Fruit fly (Drosophila melanogaster) whole organism, embryonic: ENCODE measurements around the gene CG31360.

Experiments
- Atf3 ChIP-seq: fragments of 200-800 bp; sonication (Bioruptor generic); optimal IDR thresholded peaks from 3 replicates; lab custom pipeline; 2016; ENCODE audit warnings: missing biosample characterization, missing genetic modification characterization
- CG10431 ChIP-seq: fragments of 200-800 bp; sonication (Bioruptor generic); optimal IDR thresholded peaks from 3 replicates; lab custom pipeline; 2018; ENCODE audit warnings: missing biosample characterization, mild to moderate bottlenecking, missing genetic modification characterization
- CG10654 ChIP-seq: fragments of 200-800 bp; sonication (Bioruptor generic); optimal IDR thresholded peaks from 2 replicates; lab custom pipeline; 2016; ENCODE audit warnings: missing biosample characterization, missing genetic modification characterization
- CG11247 ChIP-seq: fragments of 200-800 bp; sonication (Bioruptor generic); IDR thresholded peaks from 2 replicates; pipeline ENCODE4 v1.3.6; 2022; ENCODE audit warnings: missing biosample characterization, missing genetic modification characterization
- CG11695 ChIP-seq: fragments of 200-800 bp; sonication (Bioruptor generic); IDR thresholded peaks from 3 replicates; pipeline ENCODE4 v1.3.6; 2022; ENCODE audit warnings: missing biosample characterization, missing genetic modification characterization
- CG14441 ChIP-seq: fragments of 200-800 bp; sonication (Bioruptor generic); IDR thresholded peaks from 2 replicates; pipeline ENCODE4 v1.3.6; 2022; ENCODE audit warnings: missing biosample characterization, missing genetic modification characterization
- CG15696 ChIP-seq: fragments of 200-800 bp; sonication (Bioruptor generic); optimal IDR thresholded peaks from 2 replicates; lab custom pipeline; 2019; ENCODE audit warnings: missing biosample characterization, mild to moderate bottlenecking, missing genetic modification characterization, moderate library complexity
- CG1603 ChIP-seq: fragments of 200-800 bp; sonication (Bioruptor generic); optimal IDR thresholded peaks from 2 replicates; lab custom pipeline; 2019; ENCODE audit warnings: missing biosample characterization, mild to moderate bottlenecking, missing genetic modification characterization, moderate library complexity
- CG17385 ChIP-seq: fragments of 200-800 bp; sonication (Bioruptor generic); optimal IDR thresholded peaks from 3 replicates; lab custom pipeline; 2018; ENCODE audit warnings: missing biosample characterization, mild to moderate bottlenecking, missing genetic modification characterization
- CG17912 ChIP-seq: fragments of 200-800 bp; sonication (Bioruptor generic); optimal IDR thresholded peaks from 2 replicates; lab custom pipeline; 2018; ENCODE audit warnings: missing biosample characterization, mild to moderate bottlenecking, missing genetic modification characterization
- CG18262 ChIP-seq: fragments of 200-800 bp; optimal IDR thresholded peaks from 3 replicates; lab custom pipeline; 2019; ENCODE audit warnings: missing biosample characterization, mild to moderate bottlenecking, missing genetic modification characterization, moderate library complexity
- CG1832 ChIP-seq: fragments of 200-800 bp; sonication (Bioruptor generic); optimal IDR thresholded peaks from 2 replicates; lab custom pipeline; 2017; ENCODE audit warnings: missing biosample characterization, mild to moderate bottlenecking, missing genetic modification characterization, inconsistent platforms
- CG2129 ChIP-seq: fragments of 200-800 bp; sonication (Bioruptor generic); IDR thresholded peaks from 2 replicates; pipeline ENCODE4 v1.3.6; 2022; ENCODE audit warnings: missing biosample characterization, missing genetic modification characterization; ENCODE audit not compliant: partially characterized antibody
- CG2889 ChIP-seq: fragments of 200-800 bp; sonication (Bioruptor generic); IDR thresholded peaks from 3 replicates; pipeline ENCODE4 v1.3.6; 2022; ENCODE audit warnings: missing biosample characterization, missing genetic modification characterization
- CG3163 ChIP-seq: fragments of 200-800 bp; sonication (Bioruptor generic); optimal IDR thresholded peaks from 3 replicates; lab custom pipeline; 2016; ENCODE audit warnings: missing biosample characterization, missing genetic modification characterization
- CG43689 ChIP-seq: fragments of 200-800 bp; sonication (Bioruptor generic); IDR thresholded peaks from 2 replicates; pipeline ENCODE4 v1.3.6; 2022; ENCODE audit warnings: missing biosample characterization, missing genetic modification characterization
- CG4617 ChIP-seq: fragments of 200-800 bp; sonication (Bioruptor generic); optimal IDR thresholded peaks from 3 replicates; lab custom pipeline; 2016; ENCODE audit warnings: missing biosample characterization, missing genetic modification characterization, borderline replicate concordance
- CG4707 ChIP-seq: fragments of 200-800 bp; sonication (Bioruptor generic); optimal IDR thresholded peaks from 2 replicates; lab custom pipeline; 2018; ENCODE audit warnings: missing biosample characterization, mild to moderate bottlenecking, missing genetic modification characterization, moderate library complexity
- CG7987 ChIP-seq: fragments of 200-800 bp; sonication (Bioruptor generic); optimal IDR thresholded peaks from 2 replicates; lab custom pipeline; 2018; ENCODE audit warnings: missing biosample characterization, mild to moderate bottlenecking, missing genetic modification characterization, moderate library complexity
- CG8388 ChIP-seq: fragments of 200-800 bp; sonication (Bioruptor generic); optimal IDR thresholded peaks from 2 replicates; lab custom pipeline; 2019; ENCODE audit warnings: missing biosample characterization, mild to moderate bottlenecking, missing genetic modification characterization, moderate library complexity
- CG9437 ChIP-seq: fragments of 200-800 bp; sonication (Bioruptor generic); optimal IDR thresholded peaks from 2 replicates; lab custom pipeline; 2018; ENCODE audit warnings: missing biosample characterization, mild to moderate bottlenecking, missing genetic modification characterization
- CG9609 ChIP-seq: fragments of 200-800 bp; sonication (Bioruptor generic); optimal IDR thresholded peaks from 3 replicates; lab custom pipeline; 2016; ENCODE audit warnings: missing biosample characterization, missing genetic modification characterization
- Camta ChIP-seq: fragments of 200-800 bp; sonication (Bioruptor generic); optimal IDR thresholded peaks from 2 replicates; lab custom pipeline; 2016; ENCODE audit warnings: missing biosample characterization, missing genetic modification characterization
- D19B ChIP-seq: fragments of 200-800 bp; sonication (Bioruptor generic); optimal IDR thresholded peaks from 2 replicates; lab custom pipeline; 2017; ENCODE audit warnings: missing biosample characterization, mild to moderate bottlenecking, missing genetic modification characterization
- GATAe ChIP-seq: fragments of 200-800 bp; sonication (Bioruptor generic); conservative IDR thresholded peaks from 2 replicates; pipeline ENCODE4 v1.3.6; 2022; ENCODE audit warnings: missing biosample characterization, missing genetic modification characterization
- Gug ChIP-seq: fragments of 200-800 bp; sonication (Bioruptor generic); IDR thresholded peaks from 4 replicates; pipeline ENCODE4 v1.3.6; 2022; ENCODE audit warnings: missing biosample characterization, missing genetic modification characterization
- Lhr ChIP-seq: fragments of 200-800 bp; sonication (Bioruptor generic); optimal IDR thresholded peaks from 3 replicates; lab custom pipeline; 2017; ENCODE audit warnings: mild to moderate bottlenecking, missing biosample characterization, missing genetic modification reagents, missing genetic modification characterization
- Lim3 ChIP-seq: fragments of 200-800 bp; sonication (Bioruptor generic); IDR thresholded peaks from 2 replicates; pipeline ENCODE4 v1.3.6; 2022; ENCODE audit warnings: missing biosample characterization, missing genetic modification characterization
- Meics ChIP-seq: fragments of 200-800 bp; sonication (Bioruptor generic); optimal IDR thresholded peaks from 2 replicates; lab custom pipeline; 2017; ENCODE audit warnings: missing biosample characterization, mild to moderate bottlenecking, missing genetic modification characterization
- NFAT ChIP-seq: fragments of 200-800 bp; sonication (Bioruptor generic); IDR thresholded peaks from 2 replicates; pipeline ENCODE4 v1.3.6; 2022; ENCODE audit warnings: missing biosample characterization, missing genetic modification characterization
- Scr ChIP-seq: fragments of 200-800 bp; sonication (Bioruptor generic); IDR thresholded peaks from 2 replicates; pipeline ENCODE4 v1.3.6; 2022; ENCODE audit warnings: missing biosample characterization, missing genetic modification characterization; ENCODE audit not compliant: partially characterized antibody
- Spps ChIP-seq: fragments of 200-800 bp; sonication (Bioruptor generic); optimal IDR thresholded peaks from 2 replicates; lab custom pipeline; 2018; ENCODE audit warnings: missing biosample characterization, mild to moderate bottlenecking, missing genetic modification characterization
- Trl ChIP-seq, 3 experiments: fragments of >200 bp in 2 of 3; fragments of 200-800 bp in 1 of 3; sonication (Bioruptor generic) in 1 of 3; optimal IDR thresholded peaks; 2 replicates in 1 of 3; 3 replicates in 2 of 3; lab custom pipeline; 2016 to 2017; ENCODE audit warnings: missing biosample characterization in 1 of 3, missing genetic modification characterization in 1 of 3
- Xrp1 ChIP-seq: fragments of 200-800 bp; sonication (Bioruptor generic); IDR thresholded peaks from 2 replicates; pipeline ENCODE4 v1.3.6; 2022; ENCODE audit warnings: missing biosample characterization, missing genetic modification characterization
- aop ChIP-seq: fragments of 200-800 bp; sonication (Bioruptor generic); IDR thresholded peaks from 2 replicates; pipeline ENCODE4 v1.3.6; 2022; ENCODE audit warnings: missing biosample characterization, missing genetic modification characterization
- da ChIP-seq: fragments of 200-800 bp; sonication (Bioruptor generic); optimal IDR thresholded peaks from 2 replicates; lab custom pipeline; 2016; ENCODE audit warnings: missing biosample characterization, missing genetic modification characterization
- grau ChIP-seq: fragments of 200-800 bp; optimal IDR thresholded peaks from 3 replicates; lab custom pipeline; 2019; ENCODE audit warnings: missing biosample characterization, mild to moderate bottlenecking, missing genetic modification characterization, moderate library complexity
- lab ChIP-seq: fragments of 200-800 bp; sonication (Bioruptor generic); optimal IDR thresholded peaks from 3 replicates; lab custom pipeline; 2017; ENCODE audit warnings: missing biosample characterization, missing genetic modification characterization, mild to moderate bottlenecking, moderate library complexity, missing genetic modification reagents
- lbe ChIP-seq: fragments of 200-800 bp; sonication (Bioruptor generic); optimal IDR thresholded peaks from 2 replicates; lab custom pipeline; 2016; ENCODE audit warnings: missing biosample characterization, mild to moderate bottlenecking, missing genetic modification characterization
- lov ChIP-seq, 2 experiments: fragments of 200-800 bp in 1 of 2; fragments of >200 bp in 1 of 2; sonication (Bioruptor generic) in 1 of 2; IDR thresholded peaks in 1 of 2; optimal IDR thresholded peaks in 1 of 2; 2 replicates in 1 of 2; 3 replicates in 1 of 2; pipeline versions ENCODE4 v1.3.6 to Lab custom; 2017 to 2022; ENCODE audit warnings: missing biosample characterization in 1 of 2, missing genetic modification characterization in 1 of 2
- luna ChIP-seq: fragments of 200-800 bp; sonication (Bioruptor generic); optimal IDR thresholded peaks from 2 replicates; lab custom pipeline; 2016; ENCODE audit warnings: missing biosample characterization, missing genetic modification characterization
- mld ChIP-seq: fragments of 200-800 bp; sonication (Bioruptor generic); IDR thresholded peaks from 3 replicates; pipeline ENCODE4 v1.3.6; 2022; ENCODE audit warnings: missing biosample characterization, missing genetic modification characterization; ENCODE audit not compliant: partially characterized antibody
- otp ChIP-seq: fragments of 200-800 bp; sonication (Bioruptor generic); IDR thresholded peaks from 3 replicates; pipeline ENCODE4, ENCODE4 v1.3.6; 2022; ENCODE audit warnings: missing biosample characterization, missing genetic modification characterization
- pros ChIP-seq: fragments of 200-800 bp; sonication (Bioruptor generic); optimal IDR thresholded peaks from 3 replicates; lab custom pipeline; 2019; ENCODE audit warnings: missing biosample characterization, mild to moderate bottlenecking, missing genetic modification characterization, moderate library complexity
- pzg ChIP-seq: fragments of 200-800 bp; sonication (Bioruptor generic); optimal IDR thresholded peaks from 3 replicates; lab custom pipeline; 2018; ENCODE audit warnings: missing biosample characterization, mild to moderate bottlenecking, missing genetic modification characterization, moderate library complexity
- ranshi ChIP-seq: fragments of 200-800 bp; sonication (Bioruptor generic); IDR thresholded peaks from 2 replicates; pipeline ENCODE4 v1.3.6; 2022; ENCODE audit warnings: missing biosample characterization, missing genetic modification characterization
- seq ChIP-seq: fragments of 200-800 bp; sonication (Bioruptor generic); IDR thresholded peaks from 2 replicates; pipeline ENCODE4 v1.3.6; 2022; ENCODE audit warnings: missing biosample characterization, missing genetic modification characterization
- zen2 ChIP-seq: fragments of 200-800 bp; sonication (Bioruptor generic); IDR thresholded peaks from 3 replicates; pipeline ENCODE4 v1.3.6; 2022; ENCODE audit warnings: missing biosample characterization, missing genetic modification characterization; ENCODE audit not compliant: partially characterized antibody

CG31360 gene

dm6 chr3R:17680639-17681302 lies 4.1 kb upstream of the CG31360 start (continued):
- TF ChIP-seq CG10654 (GFP tag; lab: Kevin White, UChicago), result no peak
- TF ChIP-seq CG7987 (GFP tag; lab: Kevin White, UChicago), result no peak
- 0 out of 2 replicates have a peak, but pooled peaks have one; percentile 0 for TF ChIP-seq Scr (GFP tag; lab: Robert Waterston, UW)
- no peak for TF ChIP-seq CG1832
- TF ChIP-seq CG2889, result no peak
- no peak for TF ChIP-seq CG4707
- TF ChIP-seq mld (GFP tag; lab: Robert Waterston, UW), result no peak
- TF ChIP-seq Lim3 (GFP tag; lab: Robert Waterston, UW), result no peak
- peak; percentile 32 for TF ChIP-seq Spps (tag; lab: Kevin White, UChicago)
- no peak for TF ChIP-seq Gug
- TF ChIP-seq CG2129 (GFP tag; lab: Robert Waterston, UW), result no peak
- TF ChIP-seq seq (GFP tag; lab: Robert Waterston, UW), result no peak
- no peak for TF ChIP-seq Camta (GFP tag; lab: Kevin White, UChicago)
- TF ChIP-seq pzg, result no peak
- peak; percentile 4 to 45 for TF ChIP-seq Trl (optimal IDR thresholded peaks at IDR 0.05; lab: Kevin White, UChicago)
- no peak for TF ChIP-seq Trl (GFP tag; optimal IDR thresholded peaks at IDR 0.05; lab: Kevin White, UChicago)
- TF ChIP-seq CG11695 (GFP tag; lab: Robert Waterston, UW), result 0 out of 3 replicates have a peak, but pooled peaks have one; percentile 44
- TF ChIP-seq Atf3 (GFP tag; lab: Kevin White, UChicago), result no peak
- TF ChIP-seq GATAe, result no peak
- TF ChIP-seq CG11247, result no peak
- no peak for TF ChIP-seq CG43689 (GFP tag; lab: Robert Waterston, UW)
- TF ChIP-seq CG10431 (GFP tag; lab: Kevin White, UChicago), result peak; percentile 27
- no peak for TF ChIP-seq NFAT (GFP tag; lab: Robert Waterston, UW)
- TF ChIP-seq aop (GFP tag; lab: Robert Waterston, UW), result no peak
- peak; percentile 33; the same call in 1 of the 2 replicates for TF ChIP-seq Xrp1 (GFP tag; lab: Robert Waterston, UW)
- TF ChIP-seq luna, result no peak
- TF ChIP-seq Meics (GFP tag; lab: Kevin White, UChicago), result peak; percentile 58
- peak; percentile 3 for TF ChIP-seq CG9609
- TF ChIP-seq lab (GFP tag; lab: Kevin White, UChicago), result no peak
- no peak for TF ChIP-seq D19B
- TF ChIP-seq lbe, result no peak
- no peak for TF ChIP-seq da
- peak; percentile 52 for TF ChIP-seq CG8388
- peak; percentile 17 for TF ChIP-seq CG15696
- TF ChIP-seq grau (tag; lab: Kevin White, UChicago), result peak; percentile 58
- TF ChIP-seq zen2 (GFP tag; lab: Robert Waterston, UW), result no peak
- no peak for TF ChIP-seq CG3163 (GFP tag; lab: Kevin White, UChicago)
- peak; percentile 61 for TF ChIP-seq CG9437 (GFP tag; lab: Kevin White, UChicago)
- peak; percentile 24 for TF ChIP-seq CG17385 (GFP tag; lab: Kevin White, UChicago)
- TF ChIP-seq CG17912 (GFP tag; lab: Kevin White, UChicago), result no peak
- TF ChIP-seq Lhr (GFP tag; lab: Kevin White, UChicago), result no peak
- TF ChIP-seq pros (GFP tag; lab: Kevin White, UChicago), result peak; percentile 30
- no peak for TF ChIP-seq CG4617
- TF ChIP-seq CG14441 (GFP tag; lab: Robert Waterston, UW), result no peak
- TF ChIP-seq CG1603 (tag; lab: Kevin White, UChicago), result no peak
- TF ChIP-seq CG18262 (tag; lab: Kevin White, UChicago), result peak; percentile 85
- no peak for TF ChIP-seq ranshi (GFP tag; lab: Robert Waterston, UW)
- TF ChIP-seq otp, result 0 out of 3 replicates have a peak, but pooled peaks have one; percentile 20
- TF ChIP-seq lov (optimal IDR thresholded peaks at IDR 0.05; lab: Kevin White, UChicago), result no peak
- TF ChIP-seq lov (GFP tag; IDR thresholded peaks at IDR 0.05; lab: Robert Waterston, UW), result 0 out of 3 replicates have a peak, but pooled peaks have one; percentile 53
